Worm (Caenorhabditis elegans): ENCODE data around the gene mig-5.

Gene mig-5

ce11 chrII:8136818-8137217 lies 48.0 kb downstream of the mig-5 start, which contains the start of gene ctns-1:
Gene ctns-1, minus strand, starts transcription at chrII:8136918.
- no peak for TF ChIP-seq ceh-24 (tag; optimal IDR thresholded peaks at IDR 0.05)
- no peak for TF ChIP-seq ceh-30 (tag; optimal IDR thresholded peaks at IDR 0.05)
- no peak for TF ChIP-seq nfya-1 (tag; optimal IDR thresholded peaks at IDR 0.05)
- no peak for TF ChIP-seq lim-6 (tag; optimal IDR thresholded peaks at IDR 0.05)
- no peak for TF ChIP-seq K02D7.2 (tag; optimal IDR thresholded peaks at IDR 0.05)
- no peak for TF ChIP-seq pax-1 (tag; optimal IDR thresholded peaks at IDR 0.05)
- no peak for TF ChIP-seq madf-2 (tag; optimal IDR thresholded peaks at IDR 0.05)
- TF ChIP-seq C38D4.7 (GFP tag; optimal IDR thresholded peaks at IDR 0.05), result no peak
- TF ChIP-seq ceh-2 (tag; optimal IDR thresholded peaks at IDR 0.05), result no peak
- no peak for TF ChIP-seq ceh-19 (GFP tag; optimal IDR thresholded peaks at IDR 0.05)
- no peak for TF ChIP-seq Y22D7AL.16 (tag; optimal IDR thresholded peaks at IDR 0.05)
- TF ChIP-seq eyg-1 (tag; optimal IDR thresholded peaks at IDR 0.05), result no peak
- TF ChIP-seq unc-42 (tag; optimal IDR thresholded peaks at IDR 0.05), result no peak
- TF ChIP-seq C08G9.2 (tag; optimal IDR thresholded peaks at IDR 0.05), result no peak
- TF ChIP-seq unc-55 (GFP tag; optimal IDR thresholded peaks at IDR 0.05), result no peak
- no peak for TF ChIP-seq zip-5 (tag; optimal IDR thresholded peaks at IDR 0.05)
- no peak for TF ChIP-seq fkh-10 (GFP tag; optimal IDR thresholded peaks at IDR 0.05)
- no peak for TF ChIP-seq lin-11 (tag; optimal IDR thresholded peaks at IDR 0.05)
- no peak for TF ChIP-seq dmd-4 (tag; optimal IDR thresholded peaks at IDR 0.05; ENCODE audit: borderline replicate concordance)

ce11 chrII:8135953-8136352 lies 48.9 kb downstream of the mig-5 start:
- TF ChIP-seq ceh-14 (tag; optimal IDR thresholded peaks at IDR 0.05) (no peak), K09A11.1 (tag; optimal IDR thresholded peaks at IDR 0.05; ENCODE audit: insufficient read depth) (no peak), hlh-8 (tag; optimal IDR thresholded peaks at IDR 0.05) (no peak), hlh-30 (tag; optimal IDR thresholded peaks at IDR 0.05; ENCODE audit: insufficient read depth) (no peak), madf-2 (tag; optimal IDR thresholded peaks at IDR 0.05) (no peak), pax-1 (tag; optimal IDR thresholded peaks at IDR 0.05) (no peak)
